Worm (Caenorhabditis elegans) whole organism, L3 larva: ENCODE measurements around the gene pcrg-1.

Experiments used
- ZK546.5 ChIP-seq: sonication (generic microtip); optimal IDR thresholded peaks from 2 replicates; lab custom pipeline; 2017; ENCODE audit warnings: missing biosample characterization, missing genetic modification characterization
- mdl-1 ChIP-seq: fragments of 150-350 bp; optimal IDR thresholded peaks from 2 replicates; lab custom pipeline; 2014; ENCODE audit warnings: missing biosample characterization, missing genetic modification characterization
- nfya-1 ChIP-seq: sonication (generic microtip); optimal IDR thresholded peaks from 2 replicates; lab custom pipeline; 2017; ENCODE audit warnings: missing genetic modification characterization, mild to moderate bottlenecking, missing compliant biosample characterization, antibody characterized with exemption, moderate library complexity; ENCODE audit not compliant: insufficient read depth
- nhr-11 ChIP-seq: fragments of 150-350 bp; optimal IDR thresholded peaks from 2 replicates; lab custom pipeline; 2014; ENCODE audit warnings: missing biosample characterization, missing genetic modification characterization
- nhr-23 ChIP-seq: fragments of 150-350 bp; optimal IDR thresholded peaks from 2 replicates; lab custom pipeline; 2014; ENCODE audit warnings: missing biosample characterization, missing genetic modification reagents, missing genetic modification characterization
- nhr-43 ChIP-seq: sonication (generic microtip); optimal IDR thresholded peaks from 2 replicates; lab custom pipeline; 2016; ENCODE audit warnings: mild to moderate bottlenecking, missing genetic modification characterization, missing compliant biosample characterization; ENCODE audit not compliant: poor library complexity, severe bottlenecking
- nhr-67 ChIP-seq: fragments of 150-350 bp; optimal IDR thresholded peaks from 2 replicates; lab custom pipeline; 2014; ENCODE audit warnings: missing biosample characterization, missing genetic modification characterization
- nhr-76 ChIP-seq: fragments of 150-350 bp; sonication (generic microtip); optimal IDR thresholded peaks from 5 replicates; lab custom pipeline; 2014; ENCODE audit warnings: missing biosample characterization, missing genetic modification characterization
- pqm-1 ChIP-seq: fragments of 150-350 bp; optimal IDR thresholded peaks from 2 replicates; lab custom pipeline; 2017; ENCODE audit warnings: missing biosample characterization, missing genetic modification characterization, inconsistent platforms
- snpc-4 ChIP-seq: fragments of 150-350 bp; optimal IDR thresholded peaks from 2 replicates; lab custom pipeline; 2014; ENCODE audit warnings: missing biosample characterization, missing genetic modification characterization

ce11 chrII:7239705-7240104, 39.4 kb downstream of the pcrg-1 start:
- TF ChIP-seq nfya-1 (no peak), nhr-43 (tag; lab: Kevin White, UChicago) (no peak), nhr-76 (tag; lab: Kevin White, UChicago) (no peak), nhr-67 (no peak), nhr-11 (no peak), nhr-23 (tag; lab: Kevin White, UChicago) (no peak), snpc-4 (tag; lab: Kevin White, UChicago) (no peak), pqm-1 (tag; lab: Kevin White, UChicago) (no peak), ZK546.5 (no peak), mdl-1 (tag; lab: Kevin White, UChicago) (no peak)
